Worm (Caenorhabditis elegans): ENCODE results near the gene Y7A5A.5.

Y7A5A.5 gene

DNA sequence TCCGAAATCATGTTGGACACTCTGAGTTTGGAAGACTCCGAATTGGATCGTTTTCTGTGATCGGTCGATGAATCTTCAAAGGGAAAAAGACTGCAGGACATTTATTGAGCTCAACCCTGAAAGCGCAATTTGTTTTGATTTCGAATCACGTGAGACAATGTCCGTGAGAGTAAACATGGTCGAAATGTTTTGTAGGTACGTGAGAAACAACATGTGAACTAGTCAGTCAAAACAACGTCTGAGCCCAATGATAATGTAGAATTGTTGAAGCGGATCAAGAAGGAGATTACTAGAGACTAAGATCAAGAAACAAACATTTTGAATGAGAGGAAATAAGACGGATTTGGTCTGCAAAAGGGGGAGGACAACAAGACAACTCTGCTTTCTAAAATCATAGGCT lies 17.4 kb upstream of the Y7A5A.5 start, which contains the start of gene Y7A5A.7:
TSS of gene Y7A5A.7 (minus strand) at position 101 of the 400 bp plus-strand sequence.
- no peak for TF ChIP-seq zip-8 (tag; optimal IDR thresholded peaks at IDR 0.05)
- TF ChIP-seq elt-1 (tag; optimal IDR thresholded peaks at IDR 0.05; ENCODE audit: borderline replicate concordance, insufficient read depth), result no peak
- TF ChIP-seq unc-62 (GFP tag; optimal IDR thresholded peaks at IDR 0.05), result no peak
- no peak for TF ChIP-seq hlh-1 (tag; optimal IDR thresholded peaks at IDR 0.05)
- no peak for TF ChIP-seq nhr-76 (tag; optimal IDR thresholded peaks at IDR 0.05)

DNA sequence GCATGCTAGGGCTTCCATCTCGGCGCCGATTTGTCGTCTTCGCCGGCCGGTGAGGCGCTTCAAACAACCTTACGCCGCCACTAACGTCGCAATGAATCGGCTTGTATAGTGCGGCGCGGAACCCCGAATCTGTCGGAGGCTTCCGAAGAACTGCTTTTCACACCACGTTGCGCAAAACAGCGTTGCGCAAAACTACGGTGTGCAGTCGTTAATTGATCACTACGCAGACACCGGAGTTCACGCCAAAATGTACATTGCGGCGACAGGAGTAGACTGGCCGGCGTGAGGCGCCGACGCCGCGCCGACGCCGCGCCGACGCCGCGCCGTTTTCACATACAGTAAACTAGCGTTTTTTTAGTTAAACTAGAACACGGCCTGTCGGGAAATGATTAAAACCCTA lies 15.2 kb upstream of the Y7A5A.5 start:
- no peak for TF ChIP-seq elt-3 (tag; optimal IDR thresholded peaks at IDR 0.05)
- TF ChIP-seq unc-120 (tag; optimal IDR thresholded peaks at IDR 0.05; ENCODE audit: poor library complexity, severe bottlenecking), result no peak
- TF ChIP-seq nhr-12 (tag; optimal IDR thresholded peaks at IDR 0.05), result no peak
- TF ChIP-seq nhr-76 (tag; optimal IDR thresholded peaks at IDR 0.05), result no peak
- TF ChIP-seq nhr-28 (tag; optimal IDR thresholded peaks at IDR 0.05), result no peak

DNA sequence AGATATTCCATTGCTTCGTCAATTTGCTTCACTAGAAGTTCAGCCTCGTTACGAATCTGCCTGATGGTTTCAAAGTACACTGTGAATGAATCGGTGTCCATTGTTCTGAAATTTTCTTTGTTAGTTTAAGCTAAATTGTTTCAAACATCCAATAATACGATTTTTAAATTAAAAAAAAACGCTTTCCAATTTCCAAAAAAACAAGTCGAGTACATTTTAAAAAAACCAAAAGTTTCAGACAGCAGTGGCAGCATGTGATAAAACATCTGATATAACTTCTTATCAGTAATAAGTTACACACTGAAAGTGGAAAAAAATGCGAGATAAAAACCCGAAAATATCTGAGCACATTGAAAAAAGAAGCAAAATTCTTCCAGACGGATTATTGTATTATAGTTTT lies 13.0 kb upstream of the Y7A5A.5 start, which contains the start of gene Y7A5A.6:
TSS of gene Y7A5A.6 (minus strand) at position 101 of the 400 bp plus-strand sequence.
- TF ChIP-seq ces-1 (GFP tag; optimal IDR thresholded peaks at IDR 0.05), result no peak
- TF ChIP-seq elt-1 (tag; optimal IDR thresholded peaks at IDR 0.05; ENCODE audit: borderline replicate concordance, insufficient read depth), result no peak

DNA sequence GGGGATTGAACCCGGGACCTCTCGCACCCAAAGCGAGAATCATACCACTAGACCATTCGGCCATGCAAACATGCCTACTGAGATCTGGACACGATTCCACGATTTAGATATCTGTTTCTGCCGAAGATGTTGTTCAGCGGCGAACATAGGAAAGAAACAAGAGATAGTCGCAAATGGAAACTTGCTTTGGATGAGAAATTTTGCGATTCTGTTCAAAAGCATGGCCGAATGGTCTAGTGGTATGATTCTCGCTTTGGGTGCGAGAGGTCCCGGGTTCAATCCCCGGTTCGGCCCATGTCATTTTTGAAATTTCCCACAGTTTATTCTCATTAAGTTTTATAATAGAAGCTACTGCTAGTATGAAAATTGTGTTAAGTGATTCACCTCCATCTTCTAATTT lies 10.0 kb upstream of the Y7A5A.5 start:
- no peak for TF ChIP-seq nhr-28 (tag; optimal IDR thresholded peaks at IDR 0.05)
- TF ChIP-seq zip-8 (tag; optimal IDR thresholded peaks at IDR 0.05), result no peak
- no peak for TF ChIP-seq ztf-11 (tag; optimal IDR thresholded peaks at IDR 0.05)
- TF ChIP-seq ceh-43 (GFP tag; optimal IDR thresholded peaks at IDR 0.05), result no peak
- TF ChIP-seq unc-62 (GFP tag; optimal IDR thresholded peaks at IDR 0.05), result no peak
- no peak for TF ChIP-seq unc-39 (tag; optimal IDR thresholded peaks at IDR 0.05)
- no peak for TF ChIP-seq mls-2 (tag; optimal IDR thresholded peaks at IDR 0.05)
- no peak for TF ChIP-seq drap-1 (GFP tag; optimal IDR thresholded peaks at IDR 0.05)

DNA sequence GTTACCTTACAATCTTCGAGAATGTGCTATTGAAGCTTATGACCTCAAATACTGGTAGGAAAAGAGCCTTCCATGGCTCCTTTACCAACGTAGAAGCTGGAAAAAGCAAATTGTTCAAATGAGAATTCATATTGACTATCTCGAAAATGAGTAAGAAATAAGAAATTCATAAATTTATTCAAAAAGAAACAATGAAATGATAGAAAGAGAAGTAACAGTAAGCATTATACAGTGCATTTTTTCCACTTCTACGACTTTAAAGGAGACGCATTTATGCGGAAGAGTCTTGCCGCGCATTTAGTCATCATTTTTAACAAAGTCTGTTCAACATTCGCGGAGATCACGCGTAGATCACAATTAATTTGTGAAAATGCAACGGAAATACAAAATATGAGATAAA lies 8.4 kb upstream of the Y7A5A.5 start, which contains the start of gene Y7A5A.10:
TSS of gene Y7A5A.10 (minus strand) at position 101 of the 400 bp plus-strand sequence.
- TF ChIP-seq sem-2 (GFP tag; optimal IDR thresholded peaks at IDR 0.05) (no peak), ces-1 (GFP tag; optimal IDR thresholded peaks at IDR 0.05) (no peak), snpc-4 (tag; optimal IDR thresholded peaks at IDR 0.05) (no peak), blmp-1 (tag; optimal IDR thresholded peaks at IDR 0.05) (no peak), hlh-1 (tag; optimal IDR thresholded peaks at IDR 0.05) (no peak), nhr-2 (tag; optimal IDR thresholded peaks at IDR 0.05) (no peak), unc-62 (GFP tag; optimal IDR thresholded peaks at IDR 0.05) (no peak), unc-120 (tag; optimal IDR thresholded peaks at IDR 0.05; ENCODE audit: poor library complexity, severe bottlenecking) (no peak), nhr-237 (tag; optimal IDR thresholded peaks at IDR 0.05) (no peak), ceh-39 (tag; optimal IDR thresholded peaks at IDR 0.05) (no peak), unc-39 (tag; optimal IDR thresholded peaks at IDR 0.05) (no peak), ceh-43 (GFP tag; optimal IDR thresholded peaks at IDR 0.05) (no peak), sptf-1 (tag; optimal IDR thresholded peaks at IDR 0.05) (no peak), cnd-1 (tag; optimal IDR thresholded peaks at IDR 0.05) (no peak), mep-1 (tag; optimal IDR thresholded peaks at IDR 0.05) (no peak), zip-8 (tag; optimal IDR thresholded peaks at IDR 0.05) (no peak), nhr-28 (tag; optimal IDR thresholded peaks at IDR 0.05) (no peak), lin-13 (tag; optimal IDR thresholded peaks at IDR 0.05) (no peak)

DNA sequence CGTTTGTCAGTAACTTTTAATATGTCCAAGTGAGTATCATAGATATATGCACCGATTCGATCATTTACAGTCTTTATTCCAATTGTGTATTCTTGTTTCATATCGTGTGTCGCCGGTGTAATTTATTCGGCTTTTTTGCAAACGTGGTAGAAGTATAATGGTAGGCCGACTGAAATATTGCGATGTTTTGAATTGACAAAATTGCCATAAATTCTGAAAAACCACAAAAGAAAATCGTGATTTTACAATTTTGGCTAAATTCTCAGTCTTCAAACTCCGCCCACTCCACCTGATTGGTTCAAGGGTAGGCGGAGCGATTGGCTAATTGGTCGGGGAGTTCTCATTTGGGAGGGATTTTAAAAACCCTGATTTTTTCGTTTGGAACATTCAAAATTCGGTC lies 2.1 kb downstream of the Y7A5A.5 start, which contains the start of gene Y7A5A.3:
TSS of gene Y7A5A.3 (minus strand) at position 101 of the 400 bp plus-strand sequence.
- TF ChIP-seq bed-3 (GFP tag; optimal IDR thresholded peaks at IDR 0.05), result no peak

DNA sequence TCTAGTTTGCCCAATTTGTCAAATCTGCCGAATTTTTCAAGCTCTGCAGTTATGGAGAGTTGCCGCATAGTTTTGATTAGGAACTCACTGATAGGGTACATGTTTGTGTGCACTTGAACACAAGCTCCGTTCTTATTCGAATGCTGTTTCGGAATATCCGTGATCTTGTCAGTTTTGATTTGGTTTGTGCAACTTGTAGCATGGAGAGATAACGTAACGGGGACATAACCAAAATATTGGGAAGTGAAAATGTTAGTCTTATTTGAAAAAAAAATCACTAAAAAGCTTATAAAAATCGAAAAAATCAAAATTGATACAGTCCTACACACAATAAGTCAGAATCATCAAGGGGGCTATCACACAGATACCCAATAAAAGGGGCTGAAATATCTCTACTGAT lies 4.6 kb downstream of the Y7A5A.5 start, which contains the start of gene Y7A5A.24:
TSS of gene Y7A5A.24 (minus strand) at position 101 of the 400 bp plus-strand sequence.
- no peak for TF ChIP-seq cnd-1 (tag; optimal IDR thresholded peaks at IDR 0.05)
- TF ChIP-seq unc-62 (GFP tag; optimal IDR thresholded peaks at IDR 0.05), result no peak
- no peak for TF ChIP-seq nhr-76 (tag; optimal IDR thresholded peaks at IDR 0.05)
- no peak for TF ChIP-seq nhr-28 (tag; optimal IDR thresholded peaks at IDR 0.05)
- TF ChIP-seq ztf-11 (tag; optimal IDR thresholded peaks at IDR 0.05), result no peak
- no peak for TF ChIP-seq tbx-8 (GFP tag; optimal IDR thresholded peaks at IDR 0.05)
- no peak for TF ChIP-seq zip-8 (tag; optimal IDR thresholded peaks at IDR 0.05)
- TF ChIP-seq elt-3 (tag; optimal IDR thresholded peaks at IDR 0.05), result no peak
- no peak for TF ChIP-seq blmp-1 (tag; optimal IDR thresholded peaks at IDR 0.05)
- TF ChIP-seq hlh-1 (tag; optimal IDR thresholded peaks at IDR 0.05), result no peak
- TF ChIP-seq mab-5 (tag; optimal IDR thresholded peaks at IDR 0.05), result no peak
- TF ChIP-seq nhr-12 (tag; optimal IDR thresholded peaks at IDR 0.05), result no peak
- no peak for TF ChIP-seq lin-13 (tag; optimal IDR thresholded peaks at IDR 0.05)
- TF ChIP-seq lin-32 (GFP tag; optimal IDR thresholded peaks at IDR 0.05), result no peak
